Fruit fly (Drosophila melanogaster) whole organism, embryonic: ENCODE measurements around the gene Pss.

Source experiments
- Ada2b ChIP-seq: fragments of 200-800 bp; sonication (Bioruptor generic); IDR thresholded peaks from 2 replicates; pipeline ENCODE4 v1.3.6; 2022; ENCODE audit warnings: missing biosample characterization, missing genetic modification characterization
- CG10431 ChIP-seq: fragments of 200-800 bp; sonication (Bioruptor generic); optimal IDR thresholded peaks from 3 replicates; lab custom pipeline; 2018; ENCODE audit warnings: missing biosample characterization, mild to moderate bottlenecking, missing genetic modification characterization
- CG10565 ChIP-seq: fragments of 200-800 bp; sonication (Bioruptor generic); optimal IDR thresholded peaks from 3 replicates; lab custom pipeline; 2016; ENCODE audit warnings: missing biosample characterization, mild to moderate bottlenecking, missing genetic modification characterization
- CG11504 ChIP-seq: fragments of 200-800 bp; sonication (Bioruptor generic); optimal IDR thresholded peaks from 3 replicates; lab custom pipeline; 2019; ENCODE audit warnings: missing biosample characterization, mild to moderate bottlenecking, missing genetic modification characterization, moderate library complexity
- CG12104 ChIP-seq: fragments of 200-800 bp; sonication (Bioruptor generic); optimal IDR thresholded peaks from 3 replicates; lab custom pipeline; 2016; ENCODE audit warnings: missing biosample characterization, missing genetic modification characterization
- CG12155 ChIP-seq: fragments of 200-800 bp; sonication (Bioruptor generic); optimal IDR thresholded peaks from 3 replicates; lab custom pipeline; 2016; ENCODE audit warnings: missing biosample characterization, missing genetic modification characterization
- CG14965 ChIP-seq: fragments of 200-800 bp; sonication (Bioruptor generic); optimal IDR thresholded peaks from 2 replicates; lab custom pipeline; 2016; ENCODE audit warnings: missing biosample characterization, missing genetic modification characterization, borderline replicate concordance
- CG16863 ChIP-seq: fragments of 200-800 bp; sonication (Bioruptor generic); optimal IDR thresholded peaks from 3 replicates; lab custom pipeline; 2016; ENCODE audit warnings: missing biosample characterization, missing genetic modification characterization
- CG17612 ChIP-seq: fragments of 200-800 bp; sonication (Bioruptor generic); IDR thresholded peaks from 2 replicates; pipeline ENCODE4 v1.3.6; 2022; ENCODE audit warnings: missing biosample characterization, missing genetic modification characterization
- CG17802 ChIP-seq: fragments of 200-800 bp; sonication (Bioruptor generic); optimal IDR thresholded peaks from 2 replicates; lab custom pipeline; 2018; ENCODE audit warnings: missing biosample characterization, mild to moderate bottlenecking, missing genetic modification characterization, moderate library complexity
- CG1792 ChIP-seq: fragments of 200-800 bp; sonication (Bioruptor generic); optimal IDR thresholded peaks from 2 replicates; lab custom pipeline; 2016; ENCODE audit warnings: missing biosample characterization, missing genetic modification characterization
- CG2120 ChIP-seq: fragments of 200-800 bp; sonication (Bioruptor generic); optimal IDR thresholded peaks from 3 replicates; lab custom pipeline; 2016; ENCODE audit warnings: missing biosample characterization, missing genetic modification characterization
- CG2875 ChIP-seq: fragments of 200-800 bp; sonication (Bioruptor generic); optimal IDR thresholded peaks from 2 replicates; lab custom pipeline; 2017; ENCODE audit warnings: missing biosample characterization, mild to moderate bottlenecking, missing genetic modification characterization, missing genetic modification reagents
- CG30403 ChIP-seq: fragments of 200-800 bp; sonication (Bioruptor generic); optimal IDR thresholded peaks from 3 replicates; lab custom pipeline; 2016; ENCODE audit warnings: missing biosample characterization, missing genetic modification characterization
- CG3407 ChIP-seq: fragments of 200-800 bp; sonication (Bioruptor generic); optimal IDR thresholded peaks from 2 replicates; lab custom pipeline; 2018; ENCODE audit warnings: missing biosample characterization, mild to moderate bottlenecking, missing genetic modification characterization
- CG34376 ChIP-seq: fragments of 200-800 bp; sonication (Bioruptor generic); optimal IDR thresholded peaks from 2 replicates; lab custom pipeline; 2018; ENCODE audit warnings: missing biosample characterization, mild to moderate bottlenecking, missing genetic modification characterization
- CG4328 ChIP-seq: fragments of 200-800 bp; sonication (Bioruptor generic); optimal IDR thresholded peaks from 3 replicates; lab custom pipeline; 2017; ENCODE audit warnings: missing biosample characterization, missing genetic modification reagents, missing genetic modification characterization
- CG6765 ChIP-seq: fragments of 200-800 bp; sonication (Bioruptor generic); optimal IDR thresholded peaks from 3 replicates; lab custom pipeline; 2017; ENCODE audit warnings: missing biosample characterization, mild to moderate bottlenecking, missing genetic modification characterization
- CG8478 ChIP-seq: fragments of >200 bp; optimal IDR thresholded peaks from 2 replicates; lab custom pipeline; 2018
- CG9609 ChIP-seq: fragments of 200-800 bp; sonication (Bioruptor generic); optimal IDR thresholded peaks from 3 replicates; lab custom pipeline; 2016; ENCODE audit warnings: missing biosample characterization, missing genetic modification characterization
- Camta ChIP-seq: fragments of 200-800 bp; sonication (Bioruptor generic); optimal IDR thresholded peaks from 2 replicates; lab custom pipeline; 2016; ENCODE audit warnings: missing biosample characterization, missing genetic modification characterization
- CkIIα-i1 ChIP-seq: fragments of 200-800 bp; sonication (Bioruptor generic); IDR thresholded peaks from 2 replicates; pipeline ENCODE4 v1.3.6; 2022; ENCODE audit warnings: missing biosample characterization, missing genetic modification characterization
- Deaf1 ChIP-seq: fragments of 200-800 bp; optimal IDR thresholded peaks from 3 replicates; lab custom pipeline; 2019; ENCODE audit warnings: missing biosample characterization, mild to moderate bottlenecking, missing genetic modification characterization, moderate library complexity
- Doc2 ChIP-seq: fragments of 200-800 bp; sonication (Bioruptor generic); IDR thresholded peaks from 2 replicates; pipeline ENCODE4 v1.3.6; 2022; ENCODE audit warnings: missing biosample characterization, missing genetic modification characterization
- Gug ChIP-seq: fragments of 200-800 bp; sonication (Bioruptor generic); IDR thresholded peaks from 4 replicates; pipeline ENCODE4 v1.3.6; 2022; ENCODE audit warnings: missing biosample characterization, missing genetic modification characterization
- HHEX ChIP-seq: fragments of 200-800 bp; sonication (Bioruptor generic); optimal IDR thresholded peaks from 3 replicates; lab custom pipeline; 2017; ENCODE audit warnings: missing biosample characterization, mild to moderate bottlenecking, missing genetic modification characterization, missing genetic modification reagents
- HLH3B ChIP-seq: fragments of 200-800 bp; sonication (Bioruptor generic); IDR thresholded peaks from 2 replicates; pipeline ENCODE4 v1.3.6; 2022; ENCODE audit warnings: missing biosample characterization, missing genetic modification characterization
- HLHmδ ChIP-seq: fragments of 200-800 bp; sonication (Bioruptor generic); optimal IDR thresholded peaks from 2 replicates; lab custom pipeline; 2018; ENCODE audit warnings: missing biosample characterization, mild to moderate bottlenecking, missing genetic modification characterization, moderate library complexity
- Hmr ChIP-seq: fragments of 200-800 bp; sonication (Bioruptor generic); optimal IDR thresholded peaks from 3 replicates; lab custom pipeline; 2017; ENCODE audit warnings: mild to moderate bottlenecking, missing biosample characterization, missing genetic modification reagents, missing genetic modification characterization
- Pdp1 ChIP-seq, 2 experiments: fragments of 200-800 bp; sonication (Bioruptor generic); optimal IDR thresholded peaks; 3 replicates each; lab custom pipeline; 2016; ENCODE audit warnings: missing biosample characterization in 2 of 2, missing genetic modification characterization in 2 of 2, mild to moderate bottlenecking in 1 of 2, moderate library complexity in 1 of 2
- Six4 ChIP-seq: fragments of 200-800 bp; sonication (Bioruptor generic); optimal IDR thresholded peaks from 2 replicates; lab custom pipeline; 2016; ENCODE audit warnings: missing biosample characterization, missing genetic modification characterization
- TFAM ChIP-seq: fragments of 200-800 bp; sonication (Bioruptor generic); optimal IDR thresholded peaks from 2 replicates; lab custom pipeline; 2017; ENCODE audit warnings: missing biosample characterization, missing genetic modification characterization, inconsistent platforms
- Trl ChIP-seq, 3 experiments: fragments of >200 bp in 2 of 3; fragments of 200-800 bp in 1 of 3; sonication (Bioruptor generic) in 1 of 3; optimal IDR thresholded peaks; 2 replicates in 1 of 3; 3 replicates in 2 of 3; lab custom pipeline; 2016 to 2017; ENCODE audit warnings: missing biosample characterization in 1 of 3, missing genetic modification characterization in 1 of 3
- abd-A ChIP-seq: fragments of 200-800 bp; sonication (Bioruptor generic); optimal IDR thresholded peaks from 3 replicates; lab custom pipeline; 2019; ENCODE audit warnings: missing biosample characterization, mild to moderate bottlenecking, missing genetic modification characterization, moderate library complexity
- cato ChIP-seq: fragments of 200-800 bp; sonication (Bioruptor generic); optimal IDR thresholded peaks from 2 replicates; lab custom pipeline; 2016; ENCODE audit warnings: missing biosample characterization, missing genetic modification characterization, borderline replicate concordance
- dmrt11E ChIP-seq: fragments of 200-800 bp; sonication (Bioruptor generic); optimal IDR thresholded peaks from 3 replicates; lab custom pipeline; 2018; ENCODE audit warnings: missing biosample characterization, mild to moderate bottlenecking, missing genetic modification characterization, moderate library complexity
- ems ChIP-seq: fragments of 200-800 bp; sonication (Bioruptor generic); optimal IDR thresholded peaks from 3 replicates; lab custom pipeline; 2016; ENCODE audit warnings: missing biosample characterization, missing genetic modification characterization
- esg ChIP-seq: fragments of 200-800 bp; sonication (Bioruptor generic); conservative IDR thresholded peaks from 2 replicates; pipeline ENCODE4 v1.3.6; 2022; ENCODE audit warnings: missing biosample characterization, missing genetic modification characterization
- ham ChIP-seq: fragments of 200-800 bp; sonication (Bioruptor generic); IDR thresholded peaks from 2 replicates; pipeline ENCODE4 v1.3.6; 2022; ENCODE audit warnings: missing biosample characterization, missing genetic modification characterization
- jumu ChIP-seq: fragments of 200-800 bp; sonication (Bioruptor generic); optimal IDR thresholded peaks from 3 replicates; lab custom pipeline; 2016; ENCODE audit warnings: missing biosample characterization, missing genetic modification characterization
- lilli ChIP-seq: fragments of 200-800 bp; sonication (Bioruptor generic); optimal IDR thresholded peaks from 3 replicates; lab custom pipeline; 2016; ENCODE audit warnings: missing biosample characterization, missing genetic modification characterization
- luna ChIP-seq: fragments of 200-800 bp; sonication (Bioruptor generic); optimal IDR thresholded peaks from 2 replicates; lab custom pipeline; 2016; ENCODE audit warnings: missing biosample characterization, missing genetic modification characterization
- nerfin-1 ChIP-seq: fragments of 200-800 bp; sonication (Bioruptor generic); optimal IDR thresholded peaks from 3 replicates; lab custom pipeline; 2019; ENCODE audit warnings: missing biosample characterization, mild to moderate bottlenecking, missing genetic modification characterization, moderate library complexity
- nmo ChIP-seq: fragments of 200-800 bp; sonication (Bioruptor generic); optimal IDR thresholded peaks from 2 replicates; lab custom pipeline; 2018; ENCODE audit warnings: missing biosample characterization, mild to moderate bottlenecking, missing genetic modification characterization, moderate library complexity
- ro ChIP-seq: fragments of 200-800 bp; sonication (Bioruptor generic); IDR thresholded peaks from 2 replicates; pipeline ENCODE4 v1.3.6; 2022; ENCODE audit warnings: missing biosample characterization, missing genetic modification characterization
- schlank ChIP-seq: fragments of 200-800 bp; sonication (Bioruptor generic); optimal IDR thresholded peaks from 2 replicates; lab custom pipeline; 2018; ENCODE audit warnings: missing biosample characterization, mild to moderate bottlenecking, missing genetic modification characterization
- sob ChIP-seq: fragments of 200-800 bp; sonication (Bioruptor generic); IDR thresholded peaks from 2 replicates; pipeline ENCODE4 v1.3.6; 2022; ENCODE audit warnings: missing biosample characterization, missing genetic modification characterization
- sug ChIP-seq: fragments of 200-800 bp; optimal IDR thresholded peaks from 2 replicates; lab custom pipeline; 2019; ENCODE audit warnings: missing biosample characterization, mild to moderate bottlenecking, missing genetic modification characterization, moderate library complexity
- twi ChIP-seq: fragments of 200-800 bp; optimal IDR thresholded peaks from 2 replicates; lab custom pipeline; 2019; ENCODE audit warnings: missing biosample characterization, mild to moderate bottlenecking, missing genetic modification characterization, moderate library complexity
- zfh2 ChIP-seq: fragments of 200-800 bp; sonication (Bioruptor generic); optimal IDR thresholded peaks from 2 replicates; lab custom pipeline; 2016; ENCODE audit warnings: missing biosample characterization, missing genetic modification characterization

The Pss gene

DNA sequence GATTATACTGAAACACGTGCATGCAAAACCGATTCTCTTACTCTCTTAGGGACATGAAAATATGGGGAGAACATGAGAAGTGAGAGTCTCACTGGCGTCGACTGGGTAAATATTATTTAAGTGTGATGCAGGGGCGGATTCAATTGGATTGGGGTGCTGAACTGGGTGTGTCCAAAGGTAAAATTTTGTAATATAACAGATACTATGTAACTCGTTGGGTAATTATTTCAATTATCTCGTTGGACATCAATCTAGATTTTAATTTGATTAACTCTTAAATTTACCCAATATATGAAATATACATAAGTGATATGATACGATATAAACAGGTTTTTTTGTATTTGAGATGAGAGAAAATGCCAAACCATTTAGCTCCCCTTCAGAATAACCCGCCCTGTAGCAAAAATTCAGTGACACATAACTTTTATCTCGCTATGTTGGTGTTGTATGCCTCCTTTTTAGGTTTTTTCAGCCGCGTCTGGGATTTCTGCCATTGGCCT lies 17.8 kb downstream of the Pss start (continued):
- no peak for TF ChIP-seq Doc2 (GFP tag; lab: Robert Waterston, UW)
- TF ChIP-seq CG34376 (GFP tag; lab: Kevin White, UChicago) = peak; percentile 96
- peak; percentile 86 for TF ChIP-seq abd-A
- peak; percentile 92 for TF ChIP-seq ems (GFP tag; lab: Kevin White, UChicago)
- peak; percentile 95 for TF ChIP-seq CG30403 (GFP tag; lab: Kevin White, UChicago)
- TF ChIP-seq CG6765 (GFP tag; lab: Kevin White, UChicago) = peak; percentile 92
- peak; percentile 93 for TF ChIP-seq schlank (tag; lab: Kevin White, UChicago)
- TF ChIP-seq Ada2b (GFP tag; lab: Robert Waterston, UW) = peak; percentile 94
- TF ChIP-seq Hmr (GFP tag; lab: Kevin White, UChicago) = peak; percentile 97
- peak; percentile 89 for TF ChIP-seq CG1792 (GFP tag; lab: Kevin White, UChicago)
- peak; percentile 91 for TF ChIP-seq esg (GFP tag; lab: Robert Waterston, UW)
- TF ChIP-seq cato = peak; percentile 79
- TF ChIP-seq Pdp1 (GFP tag; optimal IDR thresholded peaks at IDR 0.05; lab: Kevin White, UChicago) = peak; percentile 94 to 95
- TF ChIP-seq HLHmδ (GFP tag; lab: Kevin White, UChicago) = peak; percentile 37
- peak; percentile 91 for TF ChIP-seq CG9609 (GFP tag; lab: Kevin White, UChicago)
- TF ChIP-seq CG4328 (GFP tag; lab: Kevin White, UChicago) = peak; percentile 89
- TF ChIP-seq TFAM = peak; percentile 38
- peak; percentile 79; the same call in 1 of the 2 replicates for TF ChIP-seq ham (GFP tag; lab: Robert Waterston, UW)
- peak; percentile 89 for TF ChIP-seq Six4
- TF ChIP-seq CG3407 (GFP tag; lab: Kevin White, UChicago) = peak; percentile 73
- peak; percentile 99 for TF ChIP-seq CG2120 (GFP tag; lab: Kevin White, UChicago)
- TF ChIP-seq dmrt11E = peak; percentile 78
- peak; percentile 90; the same call in 1 of the 2 replicates for TF ChIP-seq HLH3B (GFP tag; lab: Robert Waterston, UW)
- TF ChIP-seq CG2875 (GFP tag; lab: Kevin White, UChicago) = peak; percentile 69
- peak; percentile 18 for TF ChIP-seq CG10565 (GFP tag; lab: Kevin White, UChicago)
- TF ChIP-seq Camta (GFP tag; lab: Kevin White, UChicago) = peak; percentile 89
- peak; percentile 65 to 88 for TF ChIP-seq Trl (optimal IDR thresholded peaks at IDR 0.05; lab: Kevin White, UChicago)
- peak; percentile 85 for TF ChIP-seq Trl (GFP tag; optimal IDR thresholded peaks at IDR 0.05; lab: Kevin White, UChicago)
- peak; percentile 96 for TF ChIP-seq sob (GFP tag; lab: Robert Waterston, UW)
- peak; percentile 85 for TF ChIP-seq nerfin-1 (tag; lab: Kevin White, UChicago)
- TF ChIP-seq CG17612 (GFP tag; lab: Robert Waterston, UW) = peak; percentile 91
- TF ChIP-seq CG14965 (GFP tag; lab: Kevin White, UChicago) = peak; percentile 21
- peak; percentile 93 for TF ChIP-seq CG11504
- TF ChIP-seq ro (GFP tag; lab: Robert Waterston, UW) = peak; percentile 72; the same call in 1 of the 2 replicates
- no peak for TF ChIP-seq CG8478
- peak; percentile 79 for TF ChIP-seq jumu
- peak; percentile 98 for TF ChIP-seq lilli (GFP tag; lab: Kevin White, UChicago)
- TF ChIP-seq CG16863 (GFP tag; lab: Kevin White, UChicago) = peak; percentile 82
- TF ChIP-seq sug (tag; lab: Kevin White, UChicago) = peak; percentile 92
- TF ChIP-seq nmo (GFP tag; lab: Kevin White, UChicago) = peak; percentile 94
- no peak for TF ChIP-seq twi
- TF ChIP-seq CG12155 (GFP tag; lab: Kevin White, UChicago) = peak; percentile 96
- TF ChIP-seq zfh2 = peak; percentile 97
- peak; percentile 92 for TF ChIP-seq CG12104
- TF ChIP-seq Deaf1 (tag; lab: Kevin White, UChicago) = no peak
- TF ChIP-seq CkIIα-i1 = peak; percentile 54; the same call in 1 of the 2 replicates
- peak; percentile 92 for TF ChIP-seq luna (GFP tag; lab: Kevin White, UChicago)
- peak; percentile 96 for TF ChIP-seq HHEX (GFP tag; lab: Kevin White, UChicago)
- peak; percentile 98 for TF ChIP-seq Gug (GFP tag; lab: Robert Waterston, UW)
- TF ChIP-seq CG17802 (tag; lab: Kevin White, UChicago) = peak; percentile 64
- peak; percentile 55 for TF ChIP-seq CG10431 (GFP tag; lab: Kevin White, UChicago)
